Fruit fly (Drosophila melanogaster): ENCODE measurements around the gene MED14.

- TF ChIP-seq Sin3A (optimal IDR thresholded peaks at IDR 0.05) = no peak
- TF ChIP-seq h (optimal IDR thresholded peaks at IDR 0.05) = no peak
Measured at dm6 chr3L:563951-564350, 29.1 kb upstream of the MED14 start.
